Fruit fly (Drosophila melanogaster) S2 (cell line): ENCODE results near the gene CSN1b.

Source experiments
- CG8478 ChIP-seq: fragments of >200 bp; optimal IDR thresholded peaks from 2 replicates; lab custom pipeline; 2018
- CTCF ChIP-seq, 2 experiments: fragments of >200 bp; optimal IDR thresholded peaks; 2 replicates each; lab custom pipeline; 2018

CSN1b gene

DNA sequence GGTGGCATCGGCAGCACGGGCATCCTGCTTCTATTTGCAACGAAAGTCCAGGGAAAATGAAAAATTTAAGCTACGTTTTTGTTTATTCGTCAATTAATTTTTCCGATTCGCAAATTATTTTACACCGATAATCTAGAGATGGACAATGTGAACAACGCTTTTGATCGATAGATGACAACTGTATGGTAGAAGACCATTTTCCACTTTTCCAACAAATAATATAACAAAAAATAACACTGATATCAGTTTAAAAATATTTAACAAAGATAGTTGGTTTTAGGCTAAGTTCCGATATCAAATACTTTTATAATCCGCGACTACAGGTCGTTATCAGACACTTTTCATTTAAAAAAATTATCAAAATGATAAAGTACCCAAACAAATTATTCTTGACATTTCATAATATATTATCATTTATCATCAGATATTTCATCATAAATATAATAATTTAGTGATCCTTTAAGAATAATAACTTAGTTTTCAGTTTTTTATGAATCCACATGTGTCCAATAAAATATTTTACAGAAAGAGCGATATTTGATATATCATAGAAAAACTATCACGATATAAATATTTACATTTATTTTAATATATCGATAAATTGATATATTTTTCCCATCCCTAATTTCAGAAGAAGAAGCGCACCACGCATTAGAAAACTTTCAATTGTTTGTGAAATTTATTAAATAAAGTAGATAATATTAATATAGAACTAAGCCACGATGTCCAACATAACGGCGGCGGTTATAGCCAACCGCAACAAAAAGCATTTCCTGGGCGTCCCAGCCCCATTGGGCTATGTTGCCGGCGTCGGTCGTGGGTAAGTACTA is at the start of gene CSN1b, which contains the start of gene Prp6:
CSN1b (minus strand) TSS at position 159 of the 830 bp plus-strand sequence.
Prp6 (plus strand) TSS at position 601 of the 830 bp plus-strand sequence.
- TF ChIP-seq CG8478 (lab: Kevin White, UChicago) (no peak), CTCF (optimal IDR thresholded peaks at IDR 0.05; lab: Kevin White, UChicago) (no peak)

DNA sequence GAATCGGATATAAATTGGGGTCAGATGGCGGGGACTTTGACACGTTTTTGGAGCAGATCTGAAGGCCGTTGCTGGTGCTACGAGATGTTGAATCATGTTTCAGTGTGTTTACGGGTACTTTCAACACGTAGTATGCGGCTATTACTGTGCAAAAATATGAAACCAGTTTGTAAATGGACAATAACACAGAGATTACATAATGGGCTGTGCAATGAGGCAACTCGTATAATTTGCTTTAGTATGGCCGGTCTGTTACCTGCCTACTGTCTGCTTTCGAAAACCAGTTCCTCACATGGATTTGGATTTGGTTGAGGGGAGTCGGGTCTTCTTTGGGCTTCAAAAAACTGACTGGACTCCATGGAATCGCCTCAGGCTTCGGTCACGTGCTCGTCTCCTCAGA is 47.7 kb upstream of the CSN1b start:
- no peak for TF ChIP-seq CTCF (optimal IDR thresholded peaks at IDR 0.05; lab: Kevin White, UChicago)
- TF ChIP-seq CG8478 (lab: Kevin White, UChicago) = no peak

DNA sequence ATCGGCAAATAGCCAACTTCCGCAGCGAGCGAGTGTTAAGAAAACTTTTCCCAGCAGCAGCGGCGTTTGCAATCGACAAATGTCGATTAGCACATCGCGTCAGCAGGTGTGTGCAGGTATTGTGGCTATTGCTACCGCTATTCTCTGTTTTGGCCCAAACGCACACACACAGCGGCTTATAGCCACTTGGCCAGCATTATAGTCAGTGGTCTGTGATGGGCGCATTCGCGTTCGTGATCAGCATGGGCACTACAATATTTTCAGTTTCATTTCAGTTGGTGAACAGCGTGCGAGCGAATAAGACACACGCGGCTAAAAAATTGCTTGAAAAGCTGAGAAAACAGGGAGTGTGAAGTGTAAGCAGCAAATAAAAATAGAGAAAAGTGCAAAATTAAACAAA is 45.6 kb upstream of the CSN1b start, which contains the start of gene CG6836:
CG6836 (plus strand) TSS at position 271 of the 400 bp plus-strand sequence.
- no peak for TF ChIP-seq CG8478 (lab: Kevin White, UChicago)
- no peak for TF ChIP-seq CTCF (optimal IDR thresholded peaks at IDR 0.05; lab: Kevin White, UChicago)

dm6 chr3L:18949137-18949536 is 44.4 kb upstream of the CSN1b start:
- TF ChIP-seq CG8478 (lab: Kevin White, UChicago) (no peak), CTCF (optimal IDR thresholded peaks at IDR 0.05; lab: Kevin White, UChicago) (no peak)

DNA sequence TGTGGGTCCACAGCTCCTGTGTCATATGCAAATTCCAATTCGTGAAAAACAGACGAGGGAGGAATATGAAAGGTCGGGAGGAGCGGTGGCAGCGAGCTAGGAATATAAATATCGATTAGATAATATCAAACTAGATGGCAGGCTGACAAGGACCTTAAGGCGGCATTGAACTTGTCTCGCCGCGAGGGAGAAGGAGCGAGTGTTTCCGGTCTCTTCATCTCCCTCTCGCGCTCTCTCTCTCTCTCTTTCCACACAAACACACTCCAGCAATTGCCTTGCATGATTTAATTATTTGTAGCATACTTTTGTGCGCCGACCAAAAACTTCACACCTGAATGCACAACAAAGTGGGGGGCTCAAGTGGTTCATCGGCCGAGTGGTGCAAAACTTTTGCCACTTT is 42.2 kb upstream of the CSN1b start:
- TF ChIP-seq CTCF (optimal IDR thresholded peaks at IDR 0.05; lab: Kevin White, UChicago) (peak in 1 of 2 experiments; percentile 11), CG8478 (lab: Kevin White, UChicago) (no peak)

DNA sequence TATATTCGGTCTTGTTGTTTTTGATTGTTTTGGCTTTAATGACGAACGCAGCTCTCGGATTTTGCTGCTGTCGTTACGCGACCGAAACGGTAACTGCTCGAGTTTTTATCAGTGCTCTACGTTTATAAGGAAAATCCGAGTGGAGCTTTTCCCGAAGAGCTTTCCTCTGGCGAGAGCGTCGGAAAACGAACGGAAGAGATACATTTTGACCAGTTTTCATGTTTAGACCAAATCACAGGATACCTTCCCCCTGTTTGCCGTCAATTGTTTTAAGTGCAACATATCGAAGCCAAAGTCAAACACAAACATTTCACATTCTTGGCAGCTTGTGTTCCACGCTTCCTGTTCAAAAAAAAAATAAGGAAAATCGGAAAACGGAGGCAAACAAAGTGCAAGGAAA is 41.2 kb upstream of the CSN1b start, which contains the start of gene CG32204:
CG32204 (minus strand) TSS at position 101 of the 400 bp plus-strand sequence.
- TF ChIP-seq CTCF (optimal IDR thresholded peaks at IDR 0.05; lab: Kevin White, UChicago) (no peak), CG8478 (lab: Kevin White, UChicago) (no peak)

- TF ChIP-seq CG8478 (lab: Kevin White, UChicago) = no peak
- TF ChIP-seq CTCF (optimal IDR thresholded peaks at IDR 0.05; lab: Kevin White, UChicago) = no peak
Measured at dm6 chr3L:18924790-18925189, 20.1 kb upstream of the CSN1b start, which contains the start of gene CG43049. Gene CG43049 (plus strand): TSS chr3L:18925090.

DNA sequence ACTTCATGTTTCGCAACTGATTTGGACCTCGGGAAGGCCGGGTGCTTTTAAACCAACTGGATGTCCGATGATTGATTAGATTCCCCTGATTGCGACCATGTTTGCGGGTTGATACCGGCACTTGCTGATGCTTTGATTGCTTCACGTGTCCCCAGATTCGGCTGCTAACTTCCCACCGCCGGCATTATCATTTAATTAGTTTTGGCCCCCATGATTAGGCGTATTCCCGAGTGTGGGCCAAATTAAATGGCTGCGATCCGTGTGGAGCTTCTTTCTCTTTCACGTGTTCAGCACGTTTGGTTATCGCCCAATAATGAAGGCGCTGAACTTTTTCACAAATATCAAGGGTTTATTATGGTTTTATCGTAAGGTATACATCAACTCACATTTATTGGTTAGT is 17.4 kb upstream of the CSN1b start, which contains the start of gene CG3819:
CG3819 (minus strand) TSS at position 23 of the 400 bp plus-strand sequence.
- TF ChIP-seq CTCF (optimal IDR thresholded peaks at IDR 0.05; lab: Kevin White, UChicago) (no peak), CG8478 (lab: Kevin White, UChicago) (no peak)

DNA sequence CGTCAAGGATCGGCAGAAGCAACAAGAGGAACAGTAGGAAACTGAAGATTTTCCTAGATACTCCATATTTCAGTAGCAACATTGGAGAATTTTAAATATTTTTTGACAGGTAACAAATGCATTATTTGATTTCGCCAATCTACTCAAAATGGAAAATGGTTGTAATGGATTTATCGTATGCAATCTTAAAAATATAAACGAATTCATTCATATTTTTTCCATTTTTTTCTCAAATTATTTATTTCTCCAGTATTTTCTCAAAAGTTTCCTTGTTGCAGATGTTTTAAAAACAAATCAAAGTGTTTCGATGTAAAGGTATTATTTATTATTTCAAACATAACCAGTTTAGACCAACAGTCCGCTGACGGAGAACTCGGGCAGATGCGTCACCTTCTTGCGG is 15.5 kb upstream of the CSN1b start, which contains the start of gene CG18223:
CG18223 (minus strand) TSS at position 101 of the 400 bp plus-strand sequence.
- TF ChIP-seq CTCF (optimal IDR thresholded peaks at IDR 0.05; lab: Kevin White, UChicago) = no peak
- TF ChIP-seq CG8478 (lab: Kevin White, UChicago) = no peak

- no peak for TF ChIP-seq CTCF (optimal IDR thresholded peaks at IDR 0.05; lab: Kevin White, UChicago)
- TF ChIP-seq CG8478 (lab: Kevin White, UChicago) = no peak
Measured at dm6 chr3L:18917281-18917680, 12.6 kb upstream of the CSN1b start, which contains the start of gene CG6839. Gene CG6839 (plus strand): TSS chr3L:18917581.

DNA sequence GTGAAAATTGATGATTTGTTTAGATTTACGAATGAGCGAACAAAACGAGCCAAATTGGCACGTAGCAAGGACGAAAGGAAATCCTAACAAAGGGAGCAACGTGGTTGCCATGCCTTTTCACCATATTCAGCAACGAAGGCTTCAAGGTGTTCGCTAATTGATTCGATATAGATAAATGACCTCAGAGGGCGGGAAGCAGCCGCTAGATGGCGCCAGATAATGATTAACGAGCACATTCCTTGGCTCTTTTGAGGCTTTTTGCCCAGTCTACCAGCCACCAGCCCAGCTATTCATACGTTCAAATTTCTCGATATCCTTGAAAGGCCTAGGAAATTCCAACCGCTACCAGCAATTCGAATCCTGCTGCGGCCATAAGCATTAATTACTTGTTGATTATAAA is 11.7 kb upstream of the CSN1b start:
- TF ChIP-seq CTCF (optimal IDR thresholded peaks at IDR 0.05; lab: Kevin White, UChicago) = peak; percentile 71 to 77
- TF ChIP-seq CG8478 (lab: Kevin White, UChicago) = no peak

DNA sequence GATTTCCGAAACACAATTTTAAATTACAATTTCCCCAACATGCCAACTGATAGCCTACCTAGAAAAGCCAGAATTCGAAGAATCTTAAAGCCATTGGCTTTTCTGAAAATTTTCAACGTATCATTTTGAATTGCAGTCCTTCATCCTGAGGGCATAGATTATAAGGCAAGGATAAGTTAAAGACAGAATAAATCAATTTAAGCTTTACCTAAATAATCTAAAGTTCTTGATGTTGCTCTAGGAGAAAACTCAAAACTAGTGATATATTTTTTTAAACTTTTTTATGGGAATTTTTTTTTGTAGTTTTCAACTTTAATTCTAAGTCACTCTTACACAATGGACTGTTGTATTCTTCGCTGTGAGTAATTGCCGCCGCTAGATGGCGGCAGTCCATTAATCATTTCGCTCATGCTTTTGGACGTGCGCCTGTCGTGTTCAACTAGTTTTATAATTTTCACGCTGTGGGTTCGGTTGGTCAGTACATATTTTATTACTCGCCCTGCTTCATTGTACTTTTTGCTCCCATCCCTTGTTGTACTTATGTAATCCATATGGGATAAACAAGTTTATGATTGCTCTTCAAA is 9.5 kb upstream of the CSN1b start, which contains the start of gene COX6AL2:
COX6AL2 (minus strand) TSS at position 51 of the 584 bp plus-strand sequence.
- TF ChIP-seq CTCF (optimal IDR thresholded peaks at IDR 0.05; lab: Kevin White, UChicago) = peak; percentile 38 to 70
- no peak for TF ChIP-seq CG8478 (lab: Kevin White, UChicago)

DNA sequence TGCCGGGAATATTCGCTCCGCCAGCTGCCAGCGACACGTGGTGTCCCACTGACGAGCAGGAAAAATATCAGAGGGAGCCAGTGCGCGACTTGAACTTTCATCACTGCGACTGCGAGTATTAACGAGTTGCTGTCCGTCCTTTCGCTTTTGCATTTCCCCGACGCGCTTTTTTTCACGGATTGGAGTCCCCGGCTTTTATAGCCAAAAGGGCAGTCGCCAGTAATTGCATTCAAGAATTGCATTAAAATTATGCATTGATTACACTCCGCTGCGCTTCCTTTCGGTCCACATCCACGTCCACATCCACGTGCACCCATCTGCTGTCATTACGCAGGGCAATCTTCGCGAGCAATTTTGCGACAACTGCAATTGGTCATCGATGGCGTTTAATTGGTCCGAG is 6.4 kb upstream of the CSN1b start, which contains the start of gene Ir75d:
Ir75d (minus strand) TSS at position 101 of the 400 bp plus-strand sequence.
- TF ChIP-seq CTCF (optimal IDR thresholded peaks at IDR 0.05; lab: Kevin White, UChicago) (no peak), CG8478 (lab: Kevin White, UChicago) (no peak)

dm6 chr3L:18901411-18901810 is 3.3 kb downstream of the CSN1b start, which contains the start of the genes arx and CG6843:
Gene arx (minus strand): TSS chr3L:18901554.
Gene CG6843 (plus strand): TSS chr3L:18901594.
- TF ChIP-seq CTCF (optimal IDR thresholded peaks at IDR 0.05; lab: Kevin White, UChicago) = peak in 1 of 2 experiments; percentile 34
- no peak for TF ChIP-seq CG8478 (lab: Kevin White, UChicago)
